Fruit fly (Drosophila melanogaster) whole organism, pupa: ENCODE data around the gene hid.

ENCODE experiments used
- CG10348 ChIP-seq: fragments of 200-800 bp; sonication (Bioruptor generic); IDR thresholded peaks from 2 replicates; pipeline ENCODE4 v1.3.6; 2022; ENCODE audit warnings: missing biosample characterization, missing genetic modification characterization
- CG12605 ChIP-seq: fragments of 200-800 bp; sonication (Bioruptor generic); IDR thresholded peaks from 2 replicates; pipeline ENCODE4 v1.3.6; 2022; ENCODE audit warnings: missing biosample characterization, missing genetic modification characterization
- CG13204 ChIP-seq: fragments of 200-800 bp; sonication (Bioruptor generic); optimal IDR thresholded peaks from 2 replicates; lab custom pipeline; 2018; ENCODE audit warnings: missing biosample characterization, mild to moderate bottlenecking, missing genetic modification characterization, moderate library complexity
- CG14655 ChIP-seq: fragments of 200-800 bp; sonication (Bioruptor generic); optimal IDR thresholded peaks from 3 replicates; lab custom pipeline; 2017; ENCODE audit warnings: mild to moderate bottlenecking, missing biosample characterization, missing genetic modification reagents, missing genetic modification characterization
- CG15710 ChIP-seq: fragments of 200-800 bp; sonication (Bioruptor generic); optimal IDR thresholded peaks from 2 replicates; lab custom pipeline; 2018; ENCODE audit warnings: missing biosample characterization, mild to moderate bottlenecking, missing genetic modification characterization, moderate library complexity
- CG17806 ChIP-seq: fragments of 200-800 bp; sonication (Bioruptor generic); optimal IDR thresholded peaks from 2 replicates; lab custom pipeline; 2018; ENCODE audit warnings: missing biosample characterization, mild to moderate bottlenecking, missing genetic modification characterization, moderate library complexity
- CG32121 ChIP-seq: fragments of 200-800 bp; sonication (Bioruptor generic); IDR thresholded peaks from 2 replicates; pipeline ENCODE4 v1.3.6; 2022; ENCODE audit warnings: missing biosample characterization, missing genetic modification characterization
- CG34367 ChIP-seq: fragments of 200-800 bp; sonication (Bioruptor generic); optimal IDR thresholded peaks from 2 replicates; lab custom pipeline; 2018; ENCODE audit warnings: missing biosample characterization, mild to moderate bottlenecking, missing genetic modification characterization
- CG4496 ChIP-seq: fragments of 200-800 bp; sonication (Bioruptor generic); IDR thresholded peaks from 3 replicates; pipeline ENCODE4 v1.3.6; 2022; ENCODE audit warnings: missing biosample characterization, missing genetic modification characterization
- CG8159 ChIP-seq: fragments of 200-800 bp; sonication (Bioruptor generic); optimal IDR thresholded peaks from 3 replicates; lab custom pipeline; 2018; ENCODE audit warnings: missing biosample characterization, mild to moderate bottlenecking, missing genetic modification characterization, moderate library complexity
- CG8301 ChIP-seq: fragments of 200-800 bp; sonication (Bioruptor generic); optimal IDR thresholded peaks from 2 replicates; lab custom pipeline; 2018; ENCODE audit warnings: missing biosample characterization, mild to moderate bottlenecking, missing genetic modification characterization
- CG9948 ChIP-seq: fragments of 200-800 bp; sonication (Bioruptor generic); optimal IDR thresholded peaks from 2 replicates; lab custom pipeline; 2018; ENCODE audit warnings: missing biosample characterization, mild to moderate bottlenecking, missing genetic modification characterization, moderate library complexity
- D1 ChIP-seq: fragments of 200-800 bp; sonication (Bioruptor generic); optimal IDR thresholded peaks from 2 replicates; lab custom pipeline; 2018; ENCODE audit warnings: missing biosample characterization, mild to moderate bottlenecking, missing genetic modification characterization, moderate library complexity
- EcR ChIP-seq: fragments of 200-800 bp; sonication (Bioruptor generic); optimal IDR thresholded peaks from 3 replicates; lab custom pipeline; 2019; ENCODE audit warnings: missing biosample characterization, missing genetic modification characterization, mild to moderate bottlenecking, moderate library complexity, missing genetic modification reagents
- Ets98B ChIP-seq: fragments of 200-800 bp; sonication (Bioruptor generic); IDR thresholded peaks from 2 replicates; pipeline ENCODE4 v1.3.6; 2022; ENCODE audit warnings: missing biosample characterization, missing genetic modification characterization
- Pif1A ChIP-seq: fragments of 200-800 bp; sonication (Bioruptor generic); optimal IDR thresholded peaks from 3 replicates; lab custom pipeline; 2016; ENCODE audit warnings: missing biosample characterization, missing genetic modification characterization
- Pif1B ChIP-seq: fragments of 200-800 bp; sonication (Bioruptor generic); optimal IDR thresholded peaks from 3 replicates; lab custom pipeline; 2016; ENCODE audit warnings: missing biosample characterization, missing genetic modification characterization
- Snoo ChIP-seq: fragments of 200-800 bp; sonication (Bioruptor generic); optimal IDR thresholded peaks from 3 replicates; lab custom pipeline; 2017; ENCODE audit warnings: missing biosample characterization, mild to moderate bottlenecking, missing genetic modification characterization, inconsistent platforms
- fd96Ca ChIP-seq: fragments of 200-800 bp; sonication (Bioruptor generic); IDR thresholded peaks from 3 replicates; pipeline ENCODE4 v1.3.6; 2022; ENCODE audit warnings: missing biosample characterization, missing genetic modification characterization
- gl ChIP-seq: fragments of 200-800 bp; sonication (Bioruptor generic); optimal IDR thresholded peaks from 2 replicates; lab custom pipeline; 2018; ENCODE audit warnings: missing biosample characterization, mild to moderate bottlenecking, missing genetic modification characterization
- rn ChIP-seq: fragments of 200-800 bp; sonication (Bioruptor generic); IDR thresholded peaks from 2 replicates; pipeline ENCODE4 v1.3.6; 2022; ENCODE audit warnings: missing biosample characterization, missing genetic modification characterization

hid gene

DNA sequence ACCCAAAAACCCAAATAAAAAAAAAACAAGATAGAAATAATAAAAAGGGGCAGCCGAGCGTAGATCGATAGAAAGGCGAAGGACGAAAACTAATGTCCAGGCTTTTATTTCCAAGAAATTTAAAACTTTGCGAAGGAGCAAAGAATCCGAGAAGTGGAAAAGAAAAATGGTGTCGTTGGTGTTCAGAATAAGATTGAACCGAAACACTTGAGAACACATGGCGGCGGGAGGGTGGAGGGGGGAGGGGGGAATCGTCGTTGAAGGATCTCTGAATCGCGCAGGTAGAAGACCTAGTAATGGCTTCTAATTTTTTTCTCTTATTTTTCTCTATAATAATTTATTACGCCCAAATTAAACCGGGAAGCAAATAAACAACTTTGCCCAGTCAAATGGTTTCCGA is 20.1 kb upstream of the hid start:
- TF ChIP-seq CG8159 (tag; lab: Kevin White, UChicago) (no peak), CG17806 (tag; lab: Kevin White, UChicago) (no peak)

- no peak for TF ChIP-seq CG34367
- peak; percentile 1 for TF ChIP-seq EcR (GFP tag; lab: Kevin White, UChicago)
- TF ChIP-seq CG10348 (GFP tag; lab: Robert Waterston, UW), result no peak
- TF ChIP-seq CG13204 (GFP tag; lab: Kevin White, UChicago), result no peak
Observed at dm6 chr3L:18204366-18204765, 18.9 kb upstream of the hid start.

dm6 chr3L:18203949-18204348 is 18.5 kb upstream of the hid start:
- TF ChIP-seq D1 (tag; lab: Kevin White, UChicago), result peak; percentile 50
- TF ChIP-seq rn (GFP tag; lab: Robert Waterston, UW), result no peak
- TF ChIP-seq CG13204 (GFP tag; lab: Kevin White, UChicago), result no peak
- peak; percentile 70 for TF ChIP-seq CG8159 (tag; lab: Kevin White, UChicago)
- TF ChIP-seq CG15710 (tag; lab: Kevin White, UChicago), result peak; percentile 50
- TF ChIP-seq Ets98B (GFP tag; lab: Robert Waterston, UW), result no peak
- peak; percentile 13 for TF ChIP-seq CG14655 (GFP tag; lab: Kevin White, UChicago)
- TF ChIP-seq CG17806 (tag; lab: Kevin White, UChicago), result peak; percentile 62
- TF ChIP-seq fd96Ca, result no peak
- no peak for TF ChIP-seq Pif1B (GFP tag; lab: Kevin White, UChicago)
- TF ChIP-seq CG34367, result peak; percentile 15
- no peak; the same call in 2 of the 3 replicates for TF ChIP-seq CG4496 (GFP tag; lab: Robert Waterston, UW)
- TF ChIP-seq CG9948 (tag; lab: Kevin White, UChicago), result peak; percentile 61
- TF ChIP-seq EcR (GFP tag; lab: Kevin White, UChicago), result no peak
- TF ChIP-seq gl (tag; lab: Kevin White, UChicago), result no peak
- TF ChIP-seq, all 21 proteins: peak for 7

dm6 chr3L:18201194-18201593 is 15.8 kb upstream of the hid start, which contains the start of gene CG7320:
Gene CG7320, plus strand, starts transcription at chr3L:18201494.
- TF ChIP-seq CG9948 (tag; lab: Kevin White, UChicago), result no peak
- TF ChIP-seq Pif1A (GFP tag; lab: Kevin White, UChicago), result no peak
- TF ChIP-seq Snoo (tag; lab: Kevin White, UChicago), result no peak
- no peak for TF ChIP-seq CG8159 (tag; lab: Kevin White, UChicago)
- TF ChIP-seq Ets98B (GFP tag; lab: Robert Waterston, UW), result no peak
- TF ChIP-seq CG13204 (GFP tag; lab: Kevin White, UChicago), result no peak
- no peak for TF ChIP-seq CG10348 (GFP tag; lab: Robert Waterston, UW)
- TF ChIP-seq CG32121, result no peak
- no peak for TF ChIP-seq CG14655 (GFP tag; lab: Kevin White, UChicago)
- TF ChIP-seq EcR (GFP tag; lab: Kevin White, UChicago), result no peak
- no peak for TF ChIP-seq CG4496 (GFP tag; lab: Robert Waterston, UW)
- no peak for TF ChIP-seq CG12605 (GFP tag; lab: Robert Waterston, UW)
- TF ChIP-seq D1 (tag; lab: Kevin White, UChicago), result no peak
- no peak for TF ChIP-seq CG34367
- TF ChIP-seq Pif1B (GFP tag; lab: Kevin White, UChicago), result no peak
- no peak for TF ChIP-seq gl (tag; lab: Kevin White, UChicago)
- no peak for TF ChIP-seq rn (GFP tag; lab: Robert Waterston, UW)
- no peak for TF ChIP-seq CG8301 (tag; lab: Kevin White, UChicago)

dm6 chr3L:18200164-18200563 is 14.7 kb upstream of the hid start:
- TF ChIP-seq CG15710 (tag; lab: Kevin White, UChicago), result no peak
- TF ChIP-seq CG9948 (tag; lab: Kevin White, UChicago), result no peak
- TF ChIP-seq CG32121, result no peak
- TF ChIP-seq CG34367, result no peak
- TF ChIP-seq Pif1B (GFP tag; lab: Kevin White, UChicago), result no peak
- TF ChIP-seq fd96Ca, result no peak
- TF ChIP-seq CG4496 (GFP tag; lab: Robert Waterston, UW), result no peak
- TF ChIP-seq, all 21 proteins: peak for 0

DNA sequence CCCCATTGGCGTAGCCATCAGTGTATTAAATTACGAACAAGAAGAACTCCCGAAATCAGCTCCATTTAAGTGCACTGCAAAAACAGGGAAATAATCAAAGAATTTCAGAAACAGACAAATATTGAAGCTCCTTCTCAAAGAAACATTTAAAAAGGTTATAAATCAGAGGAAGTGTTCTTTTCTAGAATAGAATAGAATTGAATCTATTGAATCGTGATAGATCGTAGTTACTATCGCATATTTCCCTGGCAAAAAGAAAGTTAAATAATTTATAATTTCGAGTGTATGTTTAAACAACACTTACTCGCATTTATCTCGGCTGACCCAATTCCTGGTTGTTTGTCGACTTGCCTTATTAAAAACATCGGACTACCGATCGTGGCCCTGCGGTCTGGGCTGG is 13.3 kb upstream of the hid start:
- TF ChIP-seq Pif1A (GFP tag; lab: Kevin White, UChicago) (peak; percentile 28), CG34367 (no peak), CG4496 (GFP tag; lab: Robert Waterston, UW) (no peak), Ets98B (GFP tag; lab: Robert Waterston, UW) (no peak), gl (tag; lab: Kevin White, UChicago) (no peak), Pif1B (GFP tag; lab: Kevin White, UChicago) (peak; percentile 2), Snoo (tag; lab: Kevin White, UChicago) (peak; percentile 70), CG32121 (no peak)

dm6 chr3L:18198165-18198564 is 12.7 kb upstream of the hid start:
- no peak for TF ChIP-seq CG8301 (tag; lab: Kevin White, UChicago)
- TF ChIP-seq CG8159 (tag; lab: Kevin White, UChicago), result no peak
- no peak for TF ChIP-seq CG4496 (GFP tag; lab: Robert Waterston, UW)
- TF ChIP-seq fd96Ca, result no peak
- TF ChIP-seq, all 21 proteins: peak for 0
